Worm (Caenorhabditis elegans): Measurements from ENCODE around the gene F35A5.5.

- TF ChIP-seq W03F9.2 (tag; optimal IDR thresholded peaks at IDR 0.05) (no peak), dao-5 (tag; optimal IDR thresholded peaks at IDR 0.05) (no peak)
Measured at ce11 chrX:3824443-3824842, 28.9 kb upstream of the F35A5.5 start.

Data from whole organism, L4/young adult.